Worm (Caenorhabditis elegans) whole organism, L3 larva: Measurements from ENCODE around the gene Y62H9A.15.

ENCODE experiments used
- fos-1 ChIP-seq: fragments of 150-350 bp; optimal IDR thresholded peaks from 2 replicates; lab custom pipeline; 2014; ENCODE audit warnings: missing biosample characterization, missing genetic modification characterization
- jun-1 ChIP-seq: fragments of 150-350 bp; optimal IDR thresholded peaks from 2 replicates; lab custom pipeline; 2014; ENCODE audit warnings: missing biosample characterization, missing genetic modification reagents, missing genetic modification characterization
- nhr-12 ChIP-seq: fragments of 150-350 bp; optimal IDR thresholded peaks from 2 replicates; lab custom pipeline; 2014; ENCODE audit warnings: missing biosample characterization, missing genetic modification characterization
- nhr-28 ChIP-seq: fragments of 150-350 bp; optimal IDR thresholded peaks from 2 replicates; lab custom pipeline; 2014; ENCODE audit warnings: missing biosample characterization, missing genetic modification characterization
- nhr-77 ChIP-seq: fragments of 150-350 bp; optimal IDR thresholded peaks from 2 replicates; lab custom pipeline; 2014; ENCODE audit warnings: missing biosample characterization, missing genetic modification characterization
- pqm-1 ChIP-seq: fragments of 150-350 bp; optimal IDR thresholded peaks from 2 replicates; lab custom pipeline; 2017; ENCODE audit warnings: missing biosample characterization, missing genetic modification characterization, inconsistent platforms
- sea-2 ChIP-seq: fragments of 150-350 bp; sonication (generic microtip); optimal IDR thresholded peaks from 4 replicates; lab custom pipeline; 2014; ENCODE audit warnings: missing biosample characterization, missing genetic modification reagents, missing genetic modification characterization
- skn-1 ChIP-seq: fragments of 150-350 bp; optimal IDR thresholded peaks from 2 replicates; lab custom pipeline; 2014; ENCODE audit warnings: missing biosample characterization, missing genetic modification characterization
- ztf-11 ChIP-seq: fragments of 150-350 bp; optimal IDR thresholded peaks from 2 replicates; lab custom pipeline; 2014; ENCODE audit warnings: missing biosample characterization, missing genetic modification characterization

- TF ChIP-seq nhr-12 (no peak), ztf-11 (tag; lab: Kevin White, UChicago) (no peak), nhr-77 (tag; lab: Kevin White, UChicago) (no peak), sea-2 (GFP tag; lab: Kevin White, UChicago) (no peak), jun-1 (no peak), pqm-1 (tag; lab: Kevin White, UChicago) (no peak), nhr-28 (no peak), fos-1 (tag; lab: Kevin White, UChicago) (no peak), skn-1 (tag; lab: Kevin White, UChicago) (no peak)
These were observed at the start of gene Y62H9A.15 for ce11 chrX:11910046-11910445.
